Fruit fly (Drosophila melanogaster) whole organism, pupa: Measurements from ENCODE around the gene CG5787.

Experiments
- CG13204 ChIP-seq: fragments of 200-800 bp; sonication (Bioruptor generic); optimal IDR thresholded peaks from 2 replicates; lab custom pipeline; 2018; ENCODE audit warnings: missing biosample characterization, mild to moderate bottlenecking, missing genetic modification characterization, moderate library complexity
- CG15710 ChIP-seq: fragments of 200-800 bp; sonication (Bioruptor generic); optimal IDR thresholded peaks from 2 replicates; lab custom pipeline; 2018; ENCODE audit warnings: missing biosample characterization, mild to moderate bottlenecking, missing genetic modification characterization, moderate library complexity
- CG8159 ChIP-seq: fragments of 200-800 bp; sonication (Bioruptor generic); optimal IDR thresholded peaks from 3 replicates; lab custom pipeline; 2018; ENCODE audit warnings: missing biosample characterization, mild to moderate bottlenecking, missing genetic modification characterization, moderate library complexity
- EcR ChIP-seq: fragments of 200-800 bp; sonication (Bioruptor generic); optimal IDR thresholded peaks from 3 replicates; lab custom pipeline; 2019; ENCODE audit warnings: missing biosample characterization, missing genetic modification characterization, mild to moderate bottlenecking, moderate library complexity, missing genetic modification reagents
- Snoo ChIP-seq: fragments of 200-800 bp; sonication (Bioruptor generic); optimal IDR thresholded peaks from 3 replicates; lab custom pipeline; 2017; ENCODE audit warnings: missing biosample characterization, mild to moderate bottlenecking, missing genetic modification characterization, inconsistent platforms
- gl ChIP-seq: fragments of 200-800 bp; sonication (Bioruptor generic); optimal IDR thresholded peaks from 2 replicates; lab custom pipeline; 2018; ENCODE audit warnings: missing biosample characterization, mild to moderate bottlenecking, missing genetic modification characterization

dm6 chr2L:12750060-12750459 lies 37.3 kb upstream of the CG5787 start:
- no peak for TF ChIP-seq EcR (GFP tag; lab: Kevin White, UChicago)
- TF ChIP-seq gl: no peak
- TF ChIP-seq Snoo (tag; lab: Kevin White, UChicago): no peak
- no peak for TF ChIP-seq CG13204 (GFP tag; lab: Kevin White, UChicago)
- no peak for TF ChIP-seq CG15710
- no peak for TF ChIP-seq CG8159
